Fruit fly (Drosophila melanogaster): ENCODE data around the gene CG1440.

CG1440 gene

DNA sequence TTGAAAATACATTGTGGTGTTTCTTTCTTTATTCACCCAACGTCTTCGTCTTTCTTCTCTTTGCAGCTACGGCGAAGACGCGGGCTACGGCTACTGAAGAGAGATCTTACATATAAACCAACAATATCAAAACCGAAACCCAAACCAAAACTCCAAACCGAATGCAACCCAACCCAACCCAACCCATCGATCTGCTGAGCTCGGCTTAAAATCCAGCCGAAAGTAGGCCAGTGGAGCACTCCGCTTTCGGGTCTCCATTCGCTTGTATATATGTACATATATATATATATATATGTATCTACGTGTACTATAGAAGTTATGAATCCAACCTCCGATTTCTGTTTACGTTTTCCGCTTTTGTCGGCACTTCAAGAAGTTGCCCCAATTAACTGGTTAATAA lies 38.8 kb downstream of the CG1440 start:
- TF ChIP-seq rn (GFP tag; IDR thresholded peaks at IDR 0.05) = no peak
- TF ChIP-seq fd96Ca (GFP tag; IDR thresholded peaks at IDR 0.05) = no peak
- TF ChIP-seq CG15710 (tag; optimal IDR thresholded peaks at IDR 0.05) = no peak
- no peak for TF ChIP-seq CG17806 (tag; optimal IDR thresholded peaks at IDR 0.05)
- no peak for TF ChIP-seq Pif1A (GFP tag; optimal IDR thresholded peaks at IDR 0.05)
- no peak for TF ChIP-seq CG12605 (GFP tag; IDR thresholded peaks at IDR 0.05)
- no peak for TF ChIP-seq CG4496 (GFP tag; IDR thresholded peaks at IDR 0.05)
- no peak for TF ChIP-seq CG32121 (GFP tag; IDR thresholded peaks at IDR 0.05)
- TF ChIP-seq Snoo (tag; optimal IDR thresholded peaks at IDR 0.05) = no peak
- TF ChIP-seq CG34367 (tag; optimal IDR thresholded peaks at IDR 0.05) = no peak
- TF ChIP-seq Ets98B (GFP tag; IDR thresholded peaks at IDR 0.05) = no peak
- no peak for TF ChIP-seq Pif1B (GFP tag; optimal IDR thresholded peaks at IDR 0.05)
- no peak for TF ChIP-seq CG14655 (GFP tag; optimal IDR thresholded peaks at IDR 0.05)
- TF ChIP-seq CG9948 (tag; optimal IDR thresholded peaks at IDR 0.05) = no peak
- TF ChIP-seq CG13204 (GFP tag; optimal IDR thresholded peaks at IDR 0.05) = no peak
- TF ChIP-seq CG10348 (GFP tag; IDR thresholded peaks at IDR 0.05) = no peak
- TF ChIP-seq gl (tag; optimal IDR thresholded peaks at IDR 0.05) = no peak
- TF ChIP-seq CG8301 (tag; optimal IDR thresholded peaks at IDR 0.05) = no peak
- TF ChIP-seq D1 (tag; optimal IDR thresholded peaks at IDR 0.05) = no peak
- no peak for TF ChIP-seq CG8159 (tag; optimal IDR thresholded peaks at IDR 0.05)

- no peak for TF ChIP-seq CG9948 (tag; optimal IDR thresholded peaks at IDR 0.05)
- TF ChIP-seq CG8301 (tag; optimal IDR thresholded peaks at IDR 0.05) = no peak
- no peak for TF ChIP-seq Ets98B (GFP tag; IDR thresholded peaks at IDR 0.05)
- no peak for TF ChIP-seq EcR (GFP tag; optimal IDR thresholded peaks at IDR 0.05)
- TF ChIP-seq CG4496 (GFP tag; IDR thresholded peaks at IDR 0.05) = no peak
- TF ChIP-seq CG32121 (GFP tag; IDR thresholded peaks at IDR 0.05) = no peak
These were observed 40.0 kb downstream of the CG1440 start, which contains the start of gene Cp7Fc for dm6 chrX:8476817-8477216. Cp7Fc (plus strand) TSS chrX:8477117.

- TF ChIP-seq CG14655 (GFP tag; optimal IDR thresholded peaks at IDR 0.05) (no peak), CG13204 (GFP tag; optimal IDR thresholded peaks at IDR 0.05) (no peak), CG12605 (GFP tag; IDR thresholded peaks at IDR 0.05) (no peak), CG8159 (tag; optimal IDR thresholded peaks at IDR 0.05) (no peak), CG34367 (tag; optimal IDR thresholded peaks at IDR 0.05) (no peak), gl (tag; optimal IDR thresholded peaks at IDR 0.05) (no peak), EcR (GFP tag; optimal IDR thresholded peaks at IDR 0.05) (no peak), CG15710 (tag; optimal IDR thresholded peaks at IDR 0.05) (no peak)
These were observed 42.2 kb downstream of the CG1440 start, which contains the start of gene Cp36 for dm6 chrX:8479031-8479568. Cp36 (plus strand) TSS chrX:8479319.

- TF ChIP-seq gl (tag; optimal IDR thresholded peaks at IDR 0.05) (no peak), CG8301 (tag; optimal IDR thresholded peaks at IDR 0.05) (no peak), Snoo (tag; optimal IDR thresholded peaks at IDR 0.05) (no peak), CG17806 (tag; optimal IDR thresholded peaks at IDR 0.05) (no peak), rn (GFP tag; IDR thresholded peaks at IDR 0.05) (no peak), CG12605 (GFP tag; IDR thresholded peaks at IDR 0.05) (no peak), CG10348 (GFP tag; IDR thresholded peaks at IDR 0.05) (no peak), CG13204 (GFP tag; optimal IDR thresholded peaks at IDR 0.05) (no peak), CG9948 (tag; optimal IDR thresholded peaks at IDR 0.05) (no peak), CG15710 (tag; optimal IDR thresholded peaks at IDR 0.05) (no peak), CG4496 (GFP tag; IDR thresholded peaks at IDR 0.05) (no peak), Pif1B (GFP tag; optimal IDR thresholded peaks at IDR 0.05) (no peak), CG32121 (GFP tag; IDR thresholded peaks at IDR 0.05) (no peak), fd96Ca (GFP tag; IDR thresholded peaks at IDR 0.05) (no peak), D1 (tag; optimal IDR thresholded peaks at IDR 0.05) (no peak), Pif1A (GFP tag; optimal IDR thresholded peaks at IDR 0.05) (no peak), CG34367 (tag; optimal IDR thresholded peaks at IDR 0.05) (no peak)
These were observed 44.6 kb downstream of the CG1440 start, which contains the start of gene Cp38 for dm6 chrX:8481462-8481861. Cp38 (plus strand) TSS chrX:8481837.

DNA sequence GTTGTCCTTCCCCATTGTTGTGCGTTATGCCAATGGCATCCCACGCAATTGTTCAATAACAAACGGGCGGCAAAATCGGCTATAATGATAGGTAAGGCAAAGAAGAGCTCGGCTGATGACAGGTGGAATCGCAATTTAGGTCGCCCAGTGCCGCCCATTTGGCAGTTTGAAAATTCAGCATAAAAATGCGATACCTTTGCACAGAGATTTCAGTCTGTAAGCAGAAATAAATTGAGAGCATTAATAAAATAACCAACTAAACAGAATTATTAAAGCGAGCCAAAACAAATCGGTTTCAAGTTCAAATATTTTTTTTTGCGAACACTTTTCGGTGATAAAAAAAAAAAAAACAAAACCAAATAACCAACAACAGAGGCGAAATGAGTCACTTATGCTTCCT lies 46.8 kb downstream of the CG1440 start, which contains the start of gene CG33223:
Gene CG33223 (minus strand): TSS at position 215 of the 400 bp plus-strand sequence.
- TF ChIP-seq Ets98B (GFP tag; IDR thresholded peaks at IDR 0.05) = no peak
- no peak for TF ChIP-seq CG13204 (GFP tag; optimal IDR thresholded peaks at IDR 0.05)
- no peak for TF ChIP-seq Pif1A (GFP tag; optimal IDR thresholded peaks at IDR 0.05)
- TF ChIP-seq Snoo (tag; optimal IDR thresholded peaks at IDR 0.05) = no peak
- no peak for TF ChIP-seq CG14655 (GFP tag; optimal IDR thresholded peaks at IDR 0.05)
- no peak for TF ChIP-seq Pif1B (GFP tag; optimal IDR thresholded peaks at IDR 0.05)
- TF ChIP-seq CG8301 (tag; optimal IDR thresholded peaks at IDR 0.05) = no peak
- TF ChIP-seq CG4496 (GFP tag; IDR thresholded peaks at IDR 0.05) = no peak
- no peak for TF ChIP-seq fd96Ca (GFP tag; IDR thresholded peaks at IDR 0.05)
- no peak for TF ChIP-seq CG9948 (tag; optimal IDR thresholded peaks at IDR 0.05)
- no peak for TF ChIP-seq CG34367 (tag; optimal IDR thresholded peaks at IDR 0.05)

- TF ChIP-seq Ets98B (GFP tag; IDR thresholded peaks at IDR 0.05) (no peak), D1 (tag; optimal IDR thresholded peaks at IDR 0.05) (no peak), CG4496 (GFP tag; IDR thresholded peaks at IDR 0.05) (no peak), Pif1B (GFP tag; optimal IDR thresholded peaks at IDR 0.05) (no peak), fd96Ca (GFP tag; IDR thresholded peaks at IDR 0.05) (no peak), CG9948 (tag; optimal IDR thresholded peaks at IDR 0.05) (no peak), Pif1A (GFP tag; optimal IDR thresholded peaks at IDR 0.05) (no peak), gl (tag; optimal IDR thresholded peaks at IDR 0.05) (no peak), EcR (GFP tag; optimal IDR thresholded peaks at IDR 0.05) (no peak), CG17806 (tag; optimal IDR thresholded peaks at IDR 0.05) (no peak), CG32121 (GFP tag; IDR thresholded peaks at IDR 0.05) (no peak)
These were observed 47.9 kb downstream of the CG1440 start for dm6 chrX:8484778-8485177.

All from whole organism, pupa.